Worm (Caenorhabditis elegans) whole organism, L4 larva: ENCODE measurements around the gene atgp-2.
"Not testable (repeated sequence)": the region's sequence is repeated elsewhere in the genome, so short reads cannot be mapped to it uniquely, and the experiment has no call there.

Experiments
- aly-2 ChIP-seq: sonication (generic microtip); optimal IDR thresholded peaks from 2 replicates; lab custom pipeline; 2018; ENCODE audit warnings: missing biosample characterization, missing genetic modification characterization
- madf-9 ChIP-seq: fragments of 200-800 bp; sonication (Bioruptor generic); conservative IDR thresholded peaks from 2 replicates; pipeline ENCODE4 v1.3.6; 2022; ENCODE audit warnings: missing genetic modification reagents, missing genetic modification characterization, missing compliant biosample characterization
- mdl-1 ChIP-seq, 2 experiments: fragments of 150-350 bp in 1 of 2; sonication (generic microtip) in 1 of 2; optimal IDR thresholded peaks; 2 replicates each; lab custom pipeline; 2014 to 2017; ENCODE audit warnings: missing biosample characterization in 2 of 2, missing genetic modification characterization in 2 of 2
- nhr-28 ChIP-seq: fragments of 150-350 bp; optimal IDR thresholded peaks from 2 replicates; lab custom pipeline; 2014; ENCODE audit warnings: missing biosample characterization, missing genetic modification characterization
- nhr-77 ChIP-seq: fragments of 150-350 bp; optimal IDR thresholded peaks from 2 replicates; lab custom pipeline; 2014; ENCODE audit warnings: missing biosample characterization, missing genetic modification characterization
- set-16 ChIP-seq: fragments of 200-800 bp; sonication (Bioruptor generic); IDR thresholded peaks from 2 replicates; pipeline ENCODE4 v1.3.6; 2022; ENCODE audit warnings: missing genetic modification reagents, missing genetic modification characterization, missing compliant biosample characterization
- unc-130 ChIP-seq: sonication (generic microtip); optimal IDR thresholded peaks from 2 replicates; lab custom pipeline; 2016; ENCODE audit warnings: missing genetic modification reagents, missing genetic modification characterization, missing compliant biosample characterization

DNA sequence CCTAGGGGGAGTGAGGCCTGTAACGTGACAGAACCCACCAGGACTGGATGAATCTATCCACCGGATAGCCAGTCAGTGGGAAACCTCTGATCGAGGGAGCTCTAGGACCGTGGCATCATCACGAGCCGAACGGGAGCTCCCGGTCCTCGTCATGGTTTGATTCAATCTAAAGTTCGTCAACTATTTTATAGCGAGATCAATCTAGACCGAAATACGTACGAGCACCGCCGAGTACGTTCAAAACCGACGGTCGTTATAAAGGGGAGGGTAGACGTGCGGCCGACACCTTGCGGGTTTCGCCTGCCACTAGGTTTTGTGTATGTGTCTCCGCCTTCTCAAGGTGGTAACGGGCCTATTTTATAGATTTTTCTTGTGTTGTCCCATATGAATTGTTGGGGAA lies 2.5 kb downstream of the atgp-2 start:
- not testable (repeated sequence) for TF ChIP-seq aly-2 (tag; lab: Kevin White, UChicago); set-16 (GFP tag; lab: Robert Waterston, UW); nhr-28 (tag; lab: Kevin White, UChicago); madf-9 (GFP tag; lab: Robert Waterston, UW); nhr-77 (tag; lab: Kevin White, UChicago); mdl-1 (tag; optimal IDR thresholded peaks at IDR 0.05; lab: Kevin White, UChicago); unc-130 (GFP tag; lab: Kevin White, UChicago)
